Worm (Caenorhabditis elegans) whole organism, young adult: ENCODE measurements around the gene acbp-4.

Experiments
- F52B5.7 ChIP-seq: sonication (generic microtip); optimal IDR thresholded peaks from 2 replicates; lab custom pipeline; 2016; ENCODE audit warnings: mild to moderate bottlenecking, missing genetic modification characterization, missing compliant biosample characterization
- Y67H2A.10 ChIP-seq: fragments of 200-800 bp; sonication (Bioruptor generic); conservative IDR thresholded peaks from 2 replicates; pipeline ENCODE4 v1.3.6; 2022; ENCODE audit warnings: missing genetic modification reagents, missing genetic modification characterization, missing compliant biosample characterization
- ama-1 ChIP-seq, 3 experiments: fragments of 150-350 bp in 1 of 3; sonication (generic microtip) in 2 of 3; optimal IDR thresholded peaks; 2 replicates each; lab custom pipeline; 2014 to 2018; ENCODE audit warnings: missing biosample characterization in 2 of 3, missing genetic modification characterization in 2 of 3, missing genetic modification reagents in 2 of 3
- gei-17 ChIP-seq: fragments of 200-800 bp; sonication (Bioruptor generic); optimal IDR thresholded peaks from 2 replicates; lab custom pipeline; 2018; ENCODE audit warnings: mild to moderate bottlenecking, missing genetic modification characterization, missing compliant biosample characterization
- him-1 ChIP-seq: sonication (generic microtip); optimal IDR thresholded peaks from 2 replicates; lab custom pipeline; 2016; ENCODE audit warnings: missing genotype, missing genetic modification reagents, missing genetic modification characterization, missing compliant biosample characterization
- hrde-1 ChIP-seq: sonication (generic microtip); optimal IDR thresholded peaks from 2 replicates; lab custom pipeline; 2016; ENCODE audit warnings: missing genetic modification characterization, mild to moderate bottlenecking, missing compliant biosample characterization, moderate library complexity, missing genotype, missing genetic modification reagents, borderline replicate concordance
- let-526 ChIP-seq: fragments of 200-800 bp; sonication (Bioruptor generic); IDR thresholded peaks from 2 replicates; pipeline ENCODE4 v1.3.6; 2022; ENCODE audit warnings: missing genetic modification reagents, missing genetic modification characterization, missing compliant biosample characterization
- nhr-90 ChIP-seq: sonication (generic microtip); optimal IDR thresholded peaks from 2 replicates; lab custom pipeline; 2016; ENCODE audit warnings: missing genotype, mild to moderate bottlenecking, missing genetic modification characterization, missing compliant biosample characterization
- pha-4 ChIP-seq: fragments of 150-350 bp; sonication (generic microtip); optimal IDR thresholded peaks from 2 replicates; lab custom pipeline; 2014; ENCODE audit warnings: missing biosample characterization, missing genetic modification reagents, missing genetic modification characterization
- sea-2 ChIP-seq: fragments of 200-800 bp; sonication (Bioruptor generic); IDR thresholded peaks from 2 replicates; pipeline ENCODE4 v1.3.6; 2022; ENCODE audit warnings: missing genetic modification characterization, missing compliant biosample characterization
- snpc-4 ChIP-seq, 5 experiments: fragments of 150-350 bp in 1 of 5; sonication (generic microtip) in 4 of 5; optimal IDR thresholded peaks; 2 replicates each; lab custom pipeline; 2014 to 2018; ENCODE audit warnings: missing genetic modification characterization in 5 of 5, missing biosample characterization in 3 of 5, antibody characterized with exemption in 2 of 5, mild to moderate bottlenecking in 2 of 5, missing compliant biosample characterization in 2 of 5, missing genotype in 2 of 5, moderate library complexity in 2 of 5, missing genetic modification reagents in 1 of 5
- unc-130 ChIP-seq: sonication (generic microtip); optimal IDR thresholded peaks from 2 replicates; lab custom pipeline; 2016; ENCODE audit warnings: missing genetic modification reagents, missing genetic modification characterization, missing compliant biosample characterization
- unc-62 ChIP-seq: fragments of 150-350 bp; optimal IDR thresholded peaks from 2 replicates; lab custom pipeline; 2014; ENCODE audit warnings: missing biosample characterization, missing genetic modification reagents, missing genetic modification characterization

DNA sequence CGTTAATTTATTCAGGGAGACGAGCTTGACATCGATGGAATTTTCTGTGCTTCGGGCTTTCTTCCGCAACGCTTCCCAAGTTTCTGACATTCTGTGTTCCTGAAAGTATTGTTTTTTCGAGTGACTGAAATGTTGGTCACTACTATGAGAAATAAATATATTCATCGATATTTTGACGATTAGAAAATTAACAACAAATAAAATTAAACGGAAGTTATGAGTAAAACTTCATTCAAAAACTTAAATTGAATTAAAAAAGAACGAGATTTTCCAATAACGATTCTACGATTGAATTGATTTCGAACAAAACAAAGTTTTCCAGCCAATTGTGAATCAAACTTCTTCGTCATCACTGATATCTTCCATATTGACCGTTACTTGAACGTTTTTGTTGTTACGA is 40.2 kb upstream of the acbp-4 start, which contains the start of gene gos-28:
- TF ChIP-seq nhr-90 (no peak), ama-1 (optimal IDR thresholded peaks at IDR 0.05; lab: Kevin White, UChicago) (no peak), ama-1 (GFP tag; optimal IDR thresholded peaks at IDR 0.05; lab: Kevin White, UChicago) (no peak), let-526 (GFP tag; lab: Robert Waterston, UW) (no peak), unc-62 (GFP tag; lab: Kevin White, UChicago) (no peak), pha-4 (tag; lab: Kevin White, UChicago) (no peak), gei-17 (no peak), him-1 (tag; lab: Kevin White, UChicago) (no peak), hrde-1 (tag; lab: Kevin White, UChicago) (no peak), F52B5.7 (tag; lab: Kevin White, UChicago) (no peak), sea-2 (GFP tag; lab: Robert Waterston, UW) (no peak), Y67H2A.10 (GFP tag; lab: Robert Waterston, UW) (no peak), snpc-4 (GFP tag; optimal IDR thresholded peaks at IDR 0.05; lab: Kevin White, UChicago) (no peak), snpc-4 (tag; optimal IDR thresholded peaks at IDR 0.05; lab: Kevin White, UChicago) (no peak), unc-130 (GFP tag; lab: Kevin White, UChicago) (no peak)
